In genomic region chrX:1830396-1831218, dm6 we compare ENCODE assay signal across 1 fruit fly cellular context.
TF ChIP-seq lines count a peak whose summit lies in the region.

No protein-coding gene starts in this region.

TF ChIP-seq in whole organism, embryonic, 481 proteins besides CTCF, POLR2A, EP300 and RAD21 (continued from another document and continues in another):
- TF ChIP-seq exex (tag; optimal IDR thresholded peaks at IDR 0.05; lab: Kevin White, UChicago) (peak; percentile 85), CG2678 (tag; optimal IDR thresholded peaks at IDR 0.05; lab: Kevin White, UChicago) (peak; percentile 97), bbx (GFP tag; IDR thresholded peaks at IDR 0.05; lab: Robert Waterston, UW; ENCODE audit: partially characterized antibody) (no peak), CG17361 (GFP tag; IDR thresholded peaks at IDR 0.05; lab: Robert Waterston, UW) (peak; percentile 98), sug (tag; optimal IDR thresholded peaks at IDR 0.05; lab: Kevin White, UChicago) (peak; percentile 94), jing (GFP tag; optimal IDR thresholded peaks at IDR 0.05; lab: Kevin White, UChicago) (peak; percentile 91), CG18599 (GFP tag; optimal IDR thresholded peaks at IDR 0.05; lab: Kevin White, UChicago) (peak; percentile 96), Ravus (GFP tag; IDR thresholded peaks at IDR 0.05; lab: Robert Waterston, UW) (peak; percentile 84), E2f1 (GFP tag; IDR thresholded peaks at IDR 0.05; lab: Robert Waterston, UW) (peak; percentile 96), CG13424 (tag; optimal IDR thresholded peaks at IDR 0.05; lab: Kevin White, UChicago) (peak; percentile 94), CG30403 (GFP tag; optimal IDR thresholded peaks at IDR 0.05; lab: Kevin White, UChicago) (peak; percentile 97), MESR4 (GFP tag; optimal IDR thresholded peaks at IDR 0.05; lab: Kevin White, UChicago) (peak; percentile 58), disco-r (GFP tag; optimal IDR thresholded peaks at IDR 0.05; lab: Kevin White, UChicago) (peak; percentile 87), E2f2 (GFP tag; IDR thresholded peaks at IDR 0.05; lab: Robert Waterston, UW) (peak; percentile 82), Scr (GFP tag; IDR thresholded peaks at IDR 0.05; lab: Robert Waterston, UW; ENCODE audit: partially characterized antibody) (0 out of 2 replicates have a peak, but pooled peaks have one; percentile 29), CG1602 (GFP tag; optimal IDR thresholded peaks at IDR 0.05; lab: Kevin White, UChicago) (peak; percentile 94), otp (GFP tag; IDR thresholded peaks at IDR 0.05; lab: Robert Waterston, UW) (peak; percentile 98), Lpt (GFP tag; optimal IDR thresholded peaks at IDR 0.05; lab: Kevin White, UChicago) (no peak), CG6813 (GFP tag; optimal IDR thresholded peaks at IDR 0.05; lab: Kevin White, UChicago) (peak; percentile 95), slp2 (GFP tag; optimal IDR thresholded peaks at IDR 0.05; lab: Kevin White, UChicago) (peak; percentile 86), CG14710 (tag; optimal IDR thresholded peaks at IDR 0.05; lab: Kevin White, UChicago) (peak; percentile 90), Hand (GFP tag; optimal IDR thresholded peaks at IDR 0.05; lab: Kevin White, UChicago) (peak; percentile 94), tna (GFP tag; IDR thresholded peaks at IDR 0.05; lab: Robert Waterston, UW; ENCODE audit: partially characterized antibody) (no peak), CG7556 (GFP tag; optimal IDR thresholded peaks at IDR 0.05; lab: Kevin White, UChicago) (peak; percentile 96), nerfin-2 (GFP tag; IDR thresholded peaks at IDR 0.05; lab: Robert Waterston, UW; ENCODE audit: partially characterized antibody) (peak; percentile 45; the same call in 1 of the 2 replicates), CG8924 (tag; optimal IDR thresholded peaks at IDR 0.05; lab: Kevin White, UChicago) (peak; percentile 97), tll (GFP tag; optimal IDR thresholded peaks at IDR 0.05; lab: Kevin White, UChicago) (no peak), corto (GFP tag; optimal IDR thresholded peaks at IDR 0.05; lab: Kevin White, UChicago) (peak; percentile 94), mld (GFP tag; IDR thresholded peaks at IDR 0.05; lab: Robert Waterston, UW; ENCODE audit: partially characterized antibody) (no peak), CG10959 (GFP tag; IDR thresholded peaks at IDR 0.05; lab: Robert Waterston, UW) (peak; percentile 91), B-H2 (GFP tag; optimal IDR thresholded peaks at IDR 0.05; lab: Kevin White, UChicago) (peak; percentile 83), CG12744 (GFP tag; optimal IDR thresholded peaks at IDR 0.05; lab: Kevin White, UChicago) (peak; percentile 94), kay (GFP tag; optimal IDR thresholded peaks at IDR 0.05; lab: Kevin White, UChicago) (peak; percentile 95), fu2 (GFP tag; optimal IDR thresholded peaks at IDR 0.05; lab: Kevin White, UChicago) (peak; percentile 93), Fer2 (tag; optimal IDR thresholded peaks at IDR 0.05; lab: Kevin White, UChicago) (peak; percentile 88), CG4328 (GFP tag; optimal IDR thresholded peaks at IDR 0.05; lab: Kevin White, UChicago) (peak; percentile 92), TFAM (GFP tag; optimal IDR thresholded peaks at IDR 0.05; lab: Kevin White, UChicago) (peak; percentile 79), Drgx (GFP tag; IDR thresholded peaks at IDR 0.05; lab: Robert Waterston, UW) (peak; percentile 99), CG15696 (tag; optimal IDR thresholded peaks at IDR 0.05; lab: Kevin White, UChicago) (peak; percentile 70), CG1792 (GFP tag; optimal IDR thresholded peaks at IDR 0.05; lab: Kevin White, UChicago) (peak; percentile 89), az2 (GFP tag; optimal IDR thresholded peaks at IDR 0.05; lab: Kevin White, UChicago) (peak; percentile 94), sima (GFP tag; optimal IDR thresholded peaks at IDR 0.05; lab: Kevin White, UChicago) (peak; percentile 84), bsh (GFP tag; optimal IDR thresholded peaks at IDR 0.05; lab: Kevin White, UChicago) (peak; percentile 93 to 98), CG2116 (GFP tag; optimal IDR thresholded peaks at IDR 0.05; lab: Kevin White, UChicago) (peak; percentile 75), Hr78 (GFP tag; optimal IDR thresholded peaks at IDR 0.05; lab: Kevin White, UChicago) (peak in 1 of 2 experiments; percentile 83), CG10209 (GFP tag; optimal IDR thresholded peaks at IDR 0.05; lab: Kevin White, UChicago) (peak; percentile 94), D19A (tag; optimal IDR thresholded peaks at IDR 0.05; lab: Kevin White, UChicago) (peak; percentile 92), Dref (GFP tag; IDR thresholded peaks at IDR 0.05; lab: Robert Waterston, UW) (peak; percentile 40; the same call in 1 of the 2 replicates), Hr39 (optimal IDR thresholded peaks at IDR 0.05; lab: Kevin White, UChicago) (no peak), mirr (GFP tag; optimal IDR thresholded peaks at IDR 0.05; lab: Kevin White, UChicago) (peak; percentile 84), gsb (GFP tag; IDR thresholded peaks at IDR 0.05; lab: Robert Waterston, UW) (peak; percentile 94), Elba2 (GFP tag; optimal IDR thresholded peaks at IDR 0.05; lab: Kevin White, UChicago) (no peak), CG12769 (tag; optimal IDR thresholded peaks at IDR 0.05; lab: Kevin White, UChicago) (peak; percentile 99), Atf3 (GFP tag; optimal IDR thresholded peaks at IDR 0.05; lab: Kevin White, UChicago) (peak; percentile 94), D (optimal IDR thresholded peaks at IDR 0.05; lab: Kevin White, UChicago) (no peak), D (GFP tag; optimal IDR thresholded peaks at IDR 0.05; lab: Kevin White, UChicago) (peak; percentile 93), salm (tag; optimal IDR thresholded peaks at IDR 0.05; lab: Kevin White, UChicago) (peak; percentile 94), dmrt11E (tag; optimal IDR thresholded peaks at IDR 0.05; lab: Kevin White, UChicago) (peak; percentile 78), ems (GFP tag; optimal IDR thresholded peaks at IDR 0.05; lab: Kevin White, UChicago) (peak; percentile 94), CG6765 (GFP tag; optimal IDR thresholded peaks at IDR 0.05; lab: Kevin White, UChicago) (peak; percentile 93), CG14860 (GFP tag; IDR thresholded peaks at IDR 0.05; lab: Robert Waterston, UW; ENCODE audit: partially characterized antibody) (peak; percentile 55), shn (GFP tag; optimal IDR thresholded peaks at IDR 0.05; lab: Kevin White, UChicago) (peak; percentile 92), hb (GFP tag; IDR thresholded peaks at IDR 0.05; lab: Robert Waterston, UW; ENCODE audit: partially characterized antibody) (0 out of 3 replicates have a peak, but pooled peaks have one; percentile 30), CG11085 (GFP tag; IDR thresholded peaks at IDR 0.05; lab: Robert Waterston, UW) (peak; percentile 95), dm (GFP tag; optimal IDR thresholded peaks at IDR 0.05; lab: Kevin White, UChicago) (peak; percentile 97), CG1832 (GFP tag; optimal IDR thresholded peaks at IDR 0.05; lab: Kevin White, UChicago) (no peak), insv (GFP tag; optimal IDR thresholded peaks at IDR 0.05; lab: Kevin White, UChicago) (peak; percentile 46 to 66), CG30431 (GFP tag; optimal IDR thresholded peaks at IDR 0.05; lab: Kevin White, UChicago) (peak; percentile 80), Myb (GFP tag; optimal IDR thresholded peaks at IDR 0.05; lab: Kevin White, UChicago) (peak; percentile 85), Sry-δ (GFP tag; optimal IDR thresholded peaks at IDR 0.05; lab: Kevin White, UChicago) (peak; percentile 61), mam (GFP tag; optimal IDR thresholded peaks at IDR 0.05; lab: Kevin White, UChicago) (peak; percentile 95), CG5180 (GFP tag; optimal IDR thresholded peaks at IDR 0.05; lab: Kevin White, UChicago) (peak; percentile 83), vfl (GFP tag; optimal IDR thresholded peaks at IDR 0.05; lab: Kevin White, UChicago) (peak; percentile 86), C15 (GFP tag; IDR thresholded peaks at IDR 0.05; lab: Robert Waterston, UW) (peak; percentile 94), sd (tag; optimal IDR thresholded peaks at IDR 0.05; lab: Kevin White, UChicago) (peak; percentile 89), CG9932 (GFP tag; IDR thresholded peaks at IDR 0.05; lab: Robert Waterston, UW) (peak; percentile 96), CG13775 (GFP tag; optimal IDR thresholded peaks at IDR 0.05; lab: Kevin White, UChicago) (peak; percentile 92), CG43689 (GFP tag; IDR thresholded peaks at IDR 0.05; lab: Robert Waterston, UW) (peak; percentile 93), wdn (GFP tag; IDR thresholded peaks at IDR 0.05; lab: Robert Waterston, UW) (peak; percentile 96), CG9876 (GFP tag; optimal IDR thresholded peaks at IDR 0.05; lab: Kevin White, UChicago) (peak; percentile 79), p53 (GFP tag; optimal IDR thresholded peaks at IDR 0.05; lab: Kevin White, UChicago) (peak; percentile 87), CG8478 (optimal IDR thresholded peaks at IDR 0.05; lab: Kevin White, UChicago) (no peak), CG33213 (GFP tag; optimal IDR thresholded peaks at IDR 0.05; lab: Kevin White, UChicago) (peak; percentile 86), wek (GFP tag; optimal IDR thresholded peaks at IDR 0.05; lab: Kevin White, UChicago) (peak; percentile 89), stwl (tag; optimal IDR thresholded peaks at IDR 0.05; lab: Kevin White, UChicago) (peak; percentile 20), psq (GFP tag; optimal IDR thresholded peaks at IDR 0.05; lab: Kevin White, UChicago) (peak; percentile 79), NC2β (GFP tag; optimal IDR thresholded peaks at IDR 0.05; lab: Kevin White, UChicago) (peak; percentile 90), CG17829 (tag; optimal IDR thresholded peaks at IDR 0.05; lab: Kevin White, UChicago) (peak; percentile 94), hth (optimal IDR thresholded peaks at IDR 0.05; lab: Kevin White, UChicago) (no peak), PHDP (tag; optimal IDR thresholded peaks at IDR 0.05; lab: Kevin White, UChicago) (peak; percentile 97), CG6689 (GFP tag; IDR thresholded peaks at IDR 0.05; lab: Robert Waterston, UW) (peak; percentile 96), CG32767 (GFP tag; IDR thresholded peaks at IDR 0.05; lab: Robert Waterston, UW) (peak; percentile 95), CG8089 (GFP tag; optimal IDR thresholded peaks at IDR 0.05; lab: Kevin White, UChicago) (peak; percentile 89), CG10366 (GFP tag; IDR thresholded peaks at IDR 0.05; lab: Robert Waterston, UW) (peak; percentile 97), phol (tag; optimal IDR thresholded peaks at IDR 0.05; lab: Kevin White, UChicago) (peak; percentile 94), Xbp1 (GFP tag; optimal IDR thresholded peaks at IDR 0.05; lab: Kevin White, UChicago) (peak; percentile 93), CG17359 (tag; optimal IDR thresholded peaks at IDR 0.05; lab: Kevin White, UChicago) (peak; percentile 97), lilli (GFP tag; optimal IDR thresholded peaks at IDR 0.05; lab: Kevin White, UChicago) (peak; percentile 97), Dbx (GFP tag; IDR thresholded peaks at IDR 0.05; lab: Robert Waterston, UW) (peak; percentile 96), hkb (optimal IDR thresholded peaks at IDR 0.05; lab: Kevin White, UChicago) (no peak), hkb (GFP tag; IDR thresholded peaks at IDR 0.05; lab: Robert Waterston, UW) (peak; percentile 98), ase (GFP tag; IDR thresholded peaks at IDR 0.05; lab: Robert Waterston, UW) (peak; percentile 97), CG14667 (GFP tag; IDR thresholded peaks at IDR 0.05; lab: Robert Waterston, UW) (peak; percentile 92), sc (optimal IDR thresholded peaks at IDR 0.05; lab: Kevin White, UChicago) (no peak), sc (GFP tag; optimal IDR thresholded peaks at IDR 0.05; lab: Kevin White, UChicago) (peak; percentile 89), slou (GFP tag; optimal IDR thresholded peaks at IDR 0.05; lab: Kevin White, UChicago) (peak; percentile 88), Fer1 (GFP tag; optimal IDR thresholded peaks at IDR 0.05; lab: Kevin White, UChicago) (peak; percentile 95), CG17186 (GFP tag; optimal IDR thresholded peaks at IDR 0.05; lab: Kevin White, UChicago) (peak; percentile 72), Opbp (GFP tag; IDR thresholded peaks at IDR 0.05; lab: Robert Waterston, UW; ENCODE audit: partially characterized antibody) (0 out of 3 replicates have a peak, but pooled peaks have one; percentile 25), lbe (GFP tag; optimal IDR thresholded peaks at IDR 0.05; lab: Kevin White, UChicago) (peak; percentile 96), Trl (optimal IDR thresholded peaks at IDR 0.05; lab: Kevin White, UChicago) (peak; percentile 68 to 84), Trl (GFP tag; optimal IDR thresholded peaks at IDR 0.05; lab: Kevin White, UChicago) (peak; percentile 95), sens (GFP tag; lab: Kevin White, UChicago) (peak; percentile 98), scrt (GFP tag; optimal IDR thresholded peaks at IDR 0.05; lab: Kevin White, UChicago) (peak; percentile 91), Meics (GFP tag; optimal IDR thresholded peaks at IDR 0.05; lab: Kevin White, UChicago) (peak; percentile 96), her (GFP tag; optimal IDR thresholded peaks at IDR 0.05; lab: Kevin White, UChicago) (peak; percentile 89), CG10462 (GFP tag; optimal IDR thresholded peaks at IDR 0.05; lab: Kevin White, UChicago) (peak; percentile 82), CG7745 (tag; optimal IDR thresholded peaks at IDR 0.05; lab: Kevin White, UChicago) (no peak), CG4282 (GFP tag; optimal IDR thresholded peaks at IDR 0.05; lab: Kevin White, UChicago) (peak; percentile 87), seq (GFP tag; IDR thresholded peaks at IDR 0.05; lab: Robert Waterston, UW) (peak; percentile 94), chinmo (GFP tag; IDR thresholded peaks at IDR 0.05; lab: Robert Waterston, UW; ENCODE audit: partially characterized antibody) (no peak), CG12236 (GFP tag; optimal IDR thresholded peaks at IDR 0.05; lab: Kevin White, UChicago) (peak; percentile 82), vvl (GFP tag; IDR thresholded peaks at IDR 0.05; lab: Robert Waterston, UW) (peak; percentile 99), CG2129 (GFP tag; IDR thresholded peaks at IDR 0.05; lab: Robert Waterston, UW; ENCODE audit: partially characterized antibody) (no peak), CG1603 (tag; optimal IDR thresholded peaks at IDR 0.05; lab: Kevin White, UChicago) (peak; percentile 97), CG4360 (GFP tag; IDR thresholded peaks at IDR 0.05; lab: Robert Waterston, UW) (peak; percentile 77), CG12219 (GFP tag; optimal IDR thresholded peaks at IDR 0.05; lab: Kevin White, UChicago) (peak; percentile 96), Atf-2 (GFP tag; optimal IDR thresholded peaks at IDR 0.05; lab: Kevin White, UChicago) (peak; percentile 93), CG8281 (tag; optimal IDR thresholded peaks at IDR 0.05; lab: Kevin White, UChicago) (peak; percentile 81), grn (GFP tag; optimal IDR thresholded peaks at IDR 0.05; lab: Kevin White, UChicago) (peak; percentile 46)
